Fruit fly (Drosophila melanogaster): ENCODE measurements around the gene pip.

The pip gene

dm6 chr3L:19254715-19255428 is 82.5 kb downstream of the pip start, which contains the start of the genes mRpL21 and rept (continued):
- TF ChIP-seq bigmax (GFP tag; optimal IDR thresholded peaks at IDR 0.05) (no peak), slbo (GFP tag; IDR thresholded peaks at IDR 0.05) (peak; percentile 67), Deaf1 (tag; optimal IDR thresholded peaks at IDR 0.05) (peak; percentile 6), dmrt11E (tag; optimal IDR thresholded peaks at IDR 0.05) (no peak), Dbx (GFP tag; IDR thresholded peaks at IDR 0.05) (peak; percentile 59), slp2 (GFP tag; optimal IDR thresholded peaks at IDR 0.05) (no peak), CG3065 (GFP tag; optimal IDR thresholded peaks at IDR 0.05) (no peak), CG11247 (GFP tag; IDR thresholded peaks at IDR 0.05) (0 out of 2 replicates have a peak, but pooled peaks have one; percentile 31), CG9932 (GFP tag; IDR thresholded peaks at IDR 0.05) (peak; percentile 74), CG32532 (GFP tag; IDR thresholded peaks at IDR 0.05) (peak; percentile 42), CG4820 (GFP tag; optimal IDR thresholded peaks at IDR 0.05) (no peak), CG3281 (GFP tag; optimal IDR thresholded peaks at IDR 0.05) (peak; percentile 87), Gsc (GFP tag; IDR thresholded peaks at IDR 0.05) (no peak), Meics (GFP tag; optimal IDR thresholded peaks at IDR 0.05) (peak; percentile 29), CG8765 (GFP tag; IDR thresholded peaks at IDR 0.05) (no peak), fd102C (GFP tag; optimal IDR thresholded peaks at IDR 0.05) (no peak), Lpt (GFP tag; optimal IDR thresholded peaks at IDR 0.05) (no peak), HLH3B (GFP tag; IDR thresholded peaks at IDR 0.05) (no peak; the same call in 1 of the 2 replicates), pb (GFP tag; optimal IDR thresholded peaks at IDR 0.05) (peak; percentile 24), Atf6 (GFP tag; IDR thresholded peaks at IDR 0.05) (peak; percentile 51; the same call in 1 of the 2 replicates), CG11696 (GFP tag; IDR thresholded peaks at IDR 0.05) (no peak), bcd (GFP tag; optimal IDR thresholded peaks at IDR 0.05) (peak; percentile 45), Fer2 (tag; optimal IDR thresholded peaks at IDR 0.05) (peak; percentile 2), CG2202 (tag; optimal IDR thresholded peaks at IDR 0.05) (no peak), BEAF-32 (GFP tag; optimal IDR thresholded peaks at IDR 0.05) (peak; percentile 45), CG2129 (GFP tag; IDR thresholded peaks at IDR 0.05; ENCODE audit: partially characterized antibody) (no peak), Stat92E (GFP tag; optimal IDR thresholded peaks at IDR 0.05) (peak in 1 of 3 experiments; percentile 17), kah (GFP tag; optimal IDR thresholded peaks at IDR 0.05) (no peak), CG1603 (tag; optimal IDR thresholded peaks at IDR 0.05) (peak; percentile 68), ro (GFP tag; IDR thresholded peaks at IDR 0.05) (no peak), CG8281 (tag; optimal IDR thresholded peaks at IDR 0.05) (no peak), NfI (GFP tag; optimal IDR thresholded peaks at IDR 0.05) (peak; percentile 67), CG8290 (GFP tag; optimal IDR thresholded peaks at IDR 0.05) (peak; percentile 11), CG8290 (tag; optimal IDR thresholded peaks at IDR 0.05) (peak in 1 of 2 experiments; percentile 63), CG30020 (tag; optimal IDR thresholded peaks at IDR 0.05) (peak; percentile 53), CG33213 (GFP tag; optimal IDR thresholded peaks at IDR 0.05) (peak; percentile 22), salm (tag; optimal IDR thresholded peaks at IDR 0.05) (no peak), Ssrp (tag; optimal IDR thresholded peaks at IDR 0.05) (peak; percentile 3), CG10366 (GFP tag; IDR thresholded peaks at IDR 0.05) (peak; percentile 39; the same call in 1 of the 2 replicates), grau (tag; optimal IDR thresholded peaks at IDR 0.05) (peak; percentile 63), CG18599 (GFP tag; optimal IDR thresholded peaks at IDR 0.05) (peak; percentile 59), dpn (GFP tag; optimal IDR thresholded peaks at IDR 0.05) (peak; percentile 63 to 70), Fer1 (GFP tag; optimal IDR thresholded peaks at IDR 0.05) (peak; percentile 77), CG5953 (GFP tag; IDR thresholded peaks at IDR 0.05) (no peak), knrl (GFP tag; IDR thresholded peaks at IDR 0.05; ENCODE audit: partially characterized antibody) (peak; percentile 34; the same call in 2 of the 3 replicates), Dp (GFP tag; optimal IDR thresholded peaks at IDR 0.05) (peak; percentile 42), kni (GFP tag; optimal IDR thresholded peaks at IDR 0.05) (no peak), bsh (GFP tag; optimal IDR thresholded peaks at IDR 0.05) (peak in 1 of 2 experiments; percentile 40), Awh (GFP tag; IDR thresholded peaks at IDR 0.05) (no peak)
